Fruit fly (Drosophila melanogaster) whole organism, embryonic: Measurements from ENCODE around the gene CG33298.

ENCODE experiments used
- Adf1 ChIP-seq: fragments of 200-800 bp; sonication (Bioruptor generic); IDR thresholded peaks from 2 replicates; pipeline ENCODE4 v1.3.6; 2022; ENCODE audit warnings: missing biosample characterization, missing genetic modification characterization
- Asciz ChIP-seq: fragments of 200-800 bp; sonication (Bioruptor generic); optimal IDR thresholded peaks from 2 replicates; lab custom pipeline; 2017; ENCODE audit warnings: missing biosample characterization, mild to moderate bottlenecking, missing genetic modification characterization, missing genetic modification reagents
- Atf3 ChIP-seq: fragments of 200-800 bp; sonication (Bioruptor generic); optimal IDR thresholded peaks from 3 replicates; lab custom pipeline; 2016; ENCODE audit warnings: missing biosample characterization, missing genetic modification characterization
- Bgb ChIP-seq: fragments of 200-800 bp; sonication (Bioruptor generic); IDR thresholded peaks from 2 replicates; pipeline ENCODE4 v1.3.6; 2022; ENCODE audit warnings: missing biosample characterization, missing genetic modification characterization; ENCODE audit not compliant: partially characterized antibody
- CG11695 ChIP-seq: fragments of 200-800 bp; sonication (Bioruptor generic); IDR thresholded peaks from 3 replicates; pipeline ENCODE4 v1.3.6; 2022; ENCODE audit warnings: missing biosample characterization, missing genetic modification characterization
- CG12104 ChIP-seq: fragments of 200-800 bp; sonication (Bioruptor generic); optimal IDR thresholded peaks from 3 replicates; lab custom pipeline; 2016; ENCODE audit warnings: missing biosample characterization, missing genetic modification characterization
- CG13287 ChIP-seq: fragments of 200-800 bp; sonication (Bioruptor generic); IDR thresholded peaks from 2 replicates; pipeline ENCODE4 v1.3.6; 2022; ENCODE audit warnings: missing biosample characterization, missing genetic modification characterization; ENCODE audit not compliant: partially characterized antibody
- CG1603 ChIP-seq: fragments of 200-800 bp; sonication (Bioruptor generic); optimal IDR thresholded peaks from 2 replicates; lab custom pipeline; 2019; ENCODE audit warnings: missing biosample characterization, mild to moderate bottlenecking, missing genetic modification characterization, moderate library complexity
- CG1647 ChIP-seq: fragments of 200-800 bp; sonication (Bioruptor generic); optimal IDR thresholded peaks from 3 replicates; lab custom pipeline; 2016; ENCODE audit warnings: missing biosample characterization, missing genetic modification characterization
- CG2120 ChIP-seq: fragments of 200-800 bp; sonication (Bioruptor generic); optimal IDR thresholded peaks from 3 replicates; lab custom pipeline; 2016; ENCODE audit warnings: missing biosample characterization, missing genetic modification characterization
- CG30020 ChIP-seq: fragments of 200-800 bp; optimal IDR thresholded peaks from 2 replicates; lab custom pipeline; 2019; ENCODE audit warnings: missing biosample characterization, mild to moderate bottlenecking, missing genetic modification characterization, moderate library complexity
- CG31388 ChIP-seq: fragments of 200-800 bp; sonication (Bioruptor generic); optimal IDR thresholded peaks from 2 replicates; lab custom pipeline; 2016; ENCODE audit warnings: missing biosample characterization, missing genetic modification characterization
- CG32532 ChIP-seq: fragments of 200-800 bp; sonication (Bioruptor generic); IDR thresholded peaks from 2 replicates; pipeline ENCODE4 v1.3.6; 2022; ENCODE audit warnings: missing biosample characterization, missing genetic modification characterization
- CG34224 ChIP-seq: fragments of 200-800 bp; sonication (Bioruptor generic); IDR thresholded peaks from 3 replicates; pipeline ENCODE4 v1.3.6; 2022; ENCODE audit warnings: missing biosample characterization, missing genetic modification characterization; ENCODE audit not compliant: partially characterized antibody
- CG4854 ChIP-seq: fragments of 200-800 bp; sonication (Bioruptor generic); optimal IDR thresholded peaks from 2 replicates; lab custom pipeline; 2016; ENCODE audit warnings: missing biosample characterization, missing genetic modification characterization, inconsistent platforms
- CG6254 ChIP-seq: fragments of 200-800 bp; sonication (Bioruptor generic); optimal IDR thresholded peaks from 3 replicates; lab custom pipeline; 2017; ENCODE audit warnings: mild to moderate bottlenecking, missing biosample characterization, missing genetic modification reagents, missing genetic modification characterization
- CG7372 ChIP-seq: fragments of 200-800 bp; sonication (Bioruptor generic); IDR thresholded peaks from 2 replicates; pipeline ENCODE4 v1.3.6; 2022; ENCODE audit warnings: missing biosample characterization, missing genetic modification characterization
- CG7987 ChIP-seq: fragments of 200-800 bp; sonication (Bioruptor generic); optimal IDR thresholded peaks from 2 replicates; lab custom pipeline; 2018; ENCODE audit warnings: missing biosample characterization, mild to moderate bottlenecking, missing genetic modification characterization, moderate library complexity
- CG8388 ChIP-seq: fragments of 200-800 bp; sonication (Bioruptor generic); optimal IDR thresholded peaks from 2 replicates; lab custom pipeline; 2019; ENCODE audit warnings: missing biosample characterization, mild to moderate bottlenecking, missing genetic modification characterization, moderate library complexity
- CG8765 ChIP-seq: fragments of 200-800 bp; sonication (Bioruptor generic); IDR thresholded peaks from 2 replicates; pipeline ENCODE4 v1.3.6; 2022; ENCODE audit warnings: missing biosample characterization, missing genetic modification characterization
- CkIIα-i1 ChIP-seq: fragments of 200-800 bp; sonication (Bioruptor generic); IDR thresholded peaks from 2 replicates; pipeline ENCODE4 v1.3.6; 2022; ENCODE audit warnings: missing biosample characterization, missing genetic modification characterization
- CoRest ChIP-seq: fragments of 200-800 bp; sonication (Bioruptor generic); optimal IDR thresholded peaks from 3 replicates; lab custom pipeline; 2018; ENCODE audit warnings: missing biosample characterization, mild to moderate bottlenecking, missing genetic modification characterization, moderate library complexity
- D19A ChIP-seq: fragments of 200-800 bp; optimal IDR thresholded peaks from 3 replicates; lab custom pipeline; 2019; ENCODE audit warnings: missing biosample characterization, mild to moderate bottlenecking, missing genetic modification characterization, moderate library complexity
- Dad ChIP-seq: fragments of 200-800 bp; sonication (Bioruptor generic); optimal IDR thresholded peaks from 3 replicates; lab custom pipeline; 2016; ENCODE audit warnings: missing biosample characterization, missing genetic modification characterization
- Drgx ChIP-seq: fragments of 200-800 bp; sonication (Bioruptor generic); IDR thresholded peaks from 2 replicates; pipeline ENCODE4 v1.3.6; 2022; ENCODE audit warnings: missing biosample characterization, missing genetic modification characterization
- Elba2 ChIP-seq: fragments of 200-800 bp; sonication (Bioruptor generic); optimal IDR thresholded peaks from 3 replicates; lab custom pipeline; 2016; ENCODE audit warnings: missing biosample characterization, missing genetic modification characterization
- H15 ChIP-seq: fragments of 200-800 bp; sonication (Bioruptor generic); IDR thresholded peaks from 3 replicates; pipeline ENCODE4 v1.3.6; 2022; ENCODE audit warnings: missing biosample characterization, missing genetic modification characterization
- Hmr ChIP-seq: fragments of 200-800 bp; sonication (Bioruptor generic); optimal IDR thresholded peaks from 3 replicates; lab custom pipeline; 2017; ENCODE audit warnings: mild to moderate bottlenecking, missing biosample characterization, missing genetic modification reagents, missing genetic modification characterization
- Lhr ChIP-seq: fragments of 200-800 bp; sonication (Bioruptor generic); optimal IDR thresholded peaks from 3 replicates; lab custom pipeline; 2017; ENCODE audit warnings: mild to moderate bottlenecking, missing biosample characterization, missing genetic modification reagents, missing genetic modification characterization
- Lpt ChIP-seq: fragments of >200 bp; optimal IDR thresholded peaks from 2 replicates; lab custom pipeline; 2018; ENCODE audit warnings: missing biosample characterization, missing genetic modification characterization
- Max ChIP-seq: fragments of 200-800 bp; sonication (Bioruptor generic); optimal IDR thresholded peaks from 2 replicates; lab custom pipeline; 2016; ENCODE audit warnings: missing biosample characterization, mild to moderate bottlenecking, missing genetic modification characterization
- Sox102F ChIP-seq: fragments of 200-800 bp; sonication (Bioruptor generic); optimal IDR thresholded peaks from 2 replicates; lab custom pipeline; 2018; ENCODE audit warnings: missing biosample characterization, mild to moderate bottlenecking, missing genetic modification characterization, moderate library complexity
- Sry-β ChIP-seq: fragments of 200-800 bp; sonication (Bioruptor generic); optimal IDR thresholded peaks from 2 replicates; lab custom pipeline; 2018; ENCODE audit warnings: missing biosample characterization, mild to moderate bottlenecking, missing genetic modification characterization, moderate library complexity
- Sry-δ ChIP-seq: fragments of 200-800 bp; sonication (Bioruptor generic); optimal IDR thresholded peaks from 2 replicates; lab custom pipeline; 2016; ENCODE audit warnings: missing biosample characterization, missing genetic modification characterization
- Xbp1 ChIP-seq: fragments of 200-800 bp; sonication (Bioruptor generic); optimal IDR thresholded peaks from 3 replicates; lab custom pipeline; 2016; ENCODE audit warnings: missing biosample characterization, mild to moderate bottlenecking, missing genetic modification characterization
- ara ChIP-seq: fragments of 200-800 bp; sonication (Bioruptor generic); IDR thresholded peaks from 2 replicates; pipeline ENCODE4 v1.3.6; 2022; ENCODE audit warnings: missing biosample characterization, missing genetic modification characterization
- corto ChIP-seq: fragments of 200-800 bp; sonication (Bioruptor generic); optimal IDR thresholded peaks from 2 replicates; lab custom pipeline; 2016; ENCODE audit warnings: missing biosample characterization, mild to moderate bottlenecking, missing genetic modification characterization, moderate library complexity
- dimm ChIP-seq: fragments of 200-800 bp; sonication (Bioruptor generic); IDR thresholded peaks from 2 replicates; pipeline ENCODE4 v1.3.6; 2022; ENCODE audit warnings: missing biosample characterization, missing genetic modification characterization
- gem ChIP-seq: fragments of 200-800 bp; sonication (Bioruptor generic); optimal IDR thresholded peaks from 2 replicates; lab custom pipeline; 2019; ENCODE audit warnings: missing biosample characterization, mild to moderate bottlenecking, missing genetic modification characterization, moderate library complexity
- gsb-n ChIP-seq: fragments of 200-800 bp; sonication (Bioruptor generic); optimal IDR thresholded peaks from 3 replicates; lab custom pipeline; 2018; ENCODE audit warnings: missing biosample characterization, mild to moderate bottlenecking, missing genetic modification characterization
- knrl ChIP-seq: fragments of 200-800 bp; sonication (Bioruptor generic); IDR thresholded peaks from 3 replicates; pipeline ENCODE4 v1.3.6; 2022; ENCODE audit warnings: missing biosample characterization, missing genetic modification characterization; ENCODE audit not compliant: partially characterized antibody
- lola ChIP-seq, 3 experiments: fragments of >200 bp in 2 of 3; fragments of 200-800 bp in 1 of 3; sonication (Bioruptor generic) in 1 of 3; optimal IDR thresholded peaks; 2 replicates each; lab custom pipeline; 2017 to 2019; ENCODE audit warnings: missing biosample characterization in 3 of 3, missing genetic modification characterization in 3 of 3, mild to moderate bottlenecking in 1 of 3, moderate library complexity in 1 of 3
- nmo ChIP-seq: fragments of 200-800 bp; sonication (Bioruptor generic); optimal IDR thresholded peaks from 2 replicates; lab custom pipeline; 2018; ENCODE audit warnings: missing biosample characterization, mild to moderate bottlenecking, missing genetic modification characterization, moderate library complexity
- sens ChIP-seq: fragments of 200-800 bp; sonication (Bioruptor generic); peaks from one replicate; lab custom pipeline; 2016; ENCODE audit warnings: missing biosample characterization, missing genetic modification characterization
- seq ChIP-seq: fragments of 200-800 bp; sonication (Bioruptor generic); IDR thresholded peaks from 2 replicates; pipeline ENCODE4 v1.3.6; 2022; ENCODE audit warnings: missing biosample characterization, missing genetic modification characterization
- shn ChIP-seq: fragments of 200-800 bp; sonication (Bioruptor generic); optimal IDR thresholded peaks from 3 replicates; lab custom pipeline; 2016; ENCODE audit warnings: missing biosample characterization, missing genetic modification characterization
- sug ChIP-seq: fragments of 200-800 bp; optimal IDR thresholded peaks from 2 replicates; lab custom pipeline; 2019; ENCODE audit warnings: missing biosample characterization, mild to moderate bottlenecking, missing genetic modification characterization, moderate library complexity
- tgo ChIP-seq: fragments of 200-800 bp; sonication (Bioruptor generic); IDR thresholded peaks from 3 replicates; pipeline ENCODE4 v1.3.6; 2022; ENCODE audit warnings: missing biosample characterization, missing genetic modification characterization
- ttk ChIP-seq: fragments of 200-800 bp; sonication (Bioruptor generic); IDR thresholded peaks from 2 replicates; pipeline ENCODE4 v2.1.2; 2022; ENCODE audit warnings: missing biosample characterization, missing genetic modification characterization
- twi ChIP-seq: fragments of 200-800 bp; optimal IDR thresholded peaks from 2 replicates; lab custom pipeline; 2019; ENCODE audit warnings: missing biosample characterization, mild to moderate bottlenecking, missing genetic modification characterization, moderate library complexity

CG33298 gene

dm6 chr2L:9567398-9567856 lies 72.2 kb downstream of the CG33298 start (continued):
- TF ChIP-seq CkIIα-i1 (GFP tag; lab: Robert Waterston, UW) (peak; percentile 82; the same call in 1 of the 2 replicates), Sry-δ (peak; percentile 62), H15 (GFP tag; lab: Robert Waterston, UW) (peak; percentile 95), CG4854 (GFP tag; lab: Kevin White, UChicago) (peak; percentile 97), Sry-β (GFP tag; lab: Kevin White, UChicago) (peak; percentile 81), seq (GFP tag; lab: Robert Waterston, UW) (peak; percentile 98), knrl (no peak), CG32532 (GFP tag; lab: Robert Waterston, UW) (peak; percentile 98), ara (GFP tag; lab: Robert Waterston, UW) (peak; percentile 85), CG12104 (peak; percentile 98), CG7987 (GFP tag; lab: Kevin White, UChicago) (peak; percentile 100), CG13287 (GFP tag; lab: Robert Waterston, UW) (peak; percentile 65), CG8765 (no peak; the same call in 1 of the 2 replicates), CG1603 (tag; lab: Kevin White, UChicago) (peak; percentile 94), Dad (GFP tag; lab: Kevin White, UChicago) (peak; percentile 96), CG7372 (GFP tag; lab: Robert Waterston, UW) (peak; percentile 92), Lhr (GFP tag; lab: Kevin White, UChicago) (peak; percentile 97), shn (GFP tag; lab: Kevin White, UChicago) (peak; percentile 91), CG6254 (GFP tag; lab: Kevin White, UChicago) (peak; percentile 96), Lpt (GFP tag; lab: Kevin White, UChicago) (no peak), dimm (GFP tag; lab: Robert Waterston, UW) (peak; percentile 91), lola (GFP tag; optimal IDR thresholded peaks at IDR 0.05; lab: Kevin White, UChicago) (peak in 1 of 3 experiments; percentile 65), CG2120 (GFP tag; lab: Kevin White, UChicago) (peak; percentile 82), twi (peak; percentile 87), gem (peak; percentile 89), CoRest (tag; lab: Kevin White, UChicago) (peak; percentile 93), nmo (GFP tag; lab: Kevin White, UChicago) (peak; percentile 90), Bgb (GFP tag; lab: Robert Waterston, UW) (peak; percentile 21; the same call in 1 of the 2 replicates), CG1647 (GFP tag; lab: Kevin White, UChicago) (peak; percentile 96), Atf3 (GFP tag; lab: Kevin White, UChicago) (peak; percentile 88), CG34224 (GFP tag; lab: Robert Waterston, UW) (peak; percentile 45; the same call in 1 of the 3 replicates), Adf1 (GFP tag; lab: Robert Waterston, UW) (peak; percentile 95), D19A (tag; lab: Kevin White, UChicago) (peak; percentile 89), Elba2 (GFP tag; lab: Kevin White, UChicago) (no peak), sug (tag; lab: Kevin White, UChicago) (peak; percentile 97), Drgx (GFP tag; lab: Robert Waterston, UW) (peak; percentile 83), CG11695 (GFP tag; lab: Robert Waterston, UW) (peak; percentile 94), Sox102F (GFP tag; lab: Kevin White, UChicago) (peak; percentile 96), Hmr (GFP tag; lab: Kevin White, UChicago) (peak; percentile 100), Max (GFP tag; lab: Kevin White, UChicago) (peak; percentile 96), sens (GFP tag; lab: Kevin White, UChicago) (peak; percentile 99), gsb-n (peak; percentile 97), CG31388 (peak; percentile 81), CG30020 (tag; lab: Kevin White, UChicago) (peak; percentile 54), Xbp1 (GFP tag; lab: Kevin White, UChicago) (peak; percentile 96), tgo (GFP tag; lab: Robert Waterston, UW) (peak; percentile 91), ttk (GFP tag; lab: Robert Waterston, UW) (peak; percentile 95), CG8388 (GFP tag; lab: Kevin White, UChicago) (peak; percentile 96), Asciz (GFP tag; lab: Kevin White, UChicago) (peak; percentile 100), corto (GFP tag; lab: Kevin White, UChicago) (peak; percentile 86)
